Worm (Caenorhabditis elegans) whole organism, late embryonic: Measurements from ENCODE around the gene T02H6.9.
A peak's percentile ranks its signal among the peaks of the same experiment; 100 is the strongest.

Source experiments
- C08G9.2 ChIP-seq: sonication (generic microtip); optimal IDR thresholded peaks from 2 replicates; lab custom pipeline; 2016; ENCODE audit warnings: mild to moderate bottlenecking, missing genetic modification characterization, moderate library complexity, missing compliant biosample characterization
- F13H6.1 ChIP-seq: sonication (generic microtip); optimal IDR thresholded peaks from 2 replicates; lab custom pipeline; 2016; ENCODE audit warnings: missing genetic modification characterization, missing compliant biosample characterization
- ama-1 ChIP-seq: fragments of 150-350 bp; optimal IDR thresholded peaks from 2 replicates; lab custom pipeline; 2014
- ceh-19 ChIP-seq: fragments of 200-800 bp; sonication (Bioruptor generic); optimal IDR thresholded peaks from 2 replicates; lab custom pipeline; 2018; ENCODE audit warnings: mild to moderate bottlenecking, missing genetic modification characterization, missing compliant biosample characterization
- ceh-30 ChIP-seq: fragments of 150-350 bp; optimal IDR thresholded peaks from 2 replicates; lab custom pipeline; 2014; ENCODE audit warnings: missing biosample characterization, missing genetic modification characterization
- ceh-31 ChIP-seq: sonication (generic microtip); optimal IDR thresholded peaks from 2 replicates; lab custom pipeline; 2016; ENCODE audit warnings: missing genetic modification characterization, missing compliant biosample characterization
- ceh-34 ChIP-seq: sonication (generic microtip); optimal IDR thresholded peaks from 2 replicates; lab custom pipeline; 2016; ENCODE audit warnings: mild to moderate bottlenecking, missing genetic modification characterization, missing compliant biosample characterization
- ceh-48 ChIP-seq: sonication (generic microtip); optimal IDR thresholded peaks from 2 replicates; lab custom pipeline; 2016; ENCODE audit warnings: missing genetic modification characterization, inconsistent platforms, missing compliant biosample characterization
- ceh-9 ChIP-seq: sonication (generic microtip); optimal IDR thresholded peaks from 2 replicates; lab custom pipeline; 2016; ENCODE audit warnings: mild to moderate bottlenecking, missing genetic modification characterization, inconsistent platforms, missing compliant biosample characterization
- eyg-1 ChIP-seq: sonication (generic microtip); optimal IDR thresholded peaks from 2 replicates; lab custom pipeline; 2016; ENCODE audit warnings: missing genotype, missing genetic modification characterization, missing compliant biosample characterization
- fax-1 ChIP-seq: sonication (generic microtip); optimal IDR thresholded peaks from 2 replicates; lab custom pipeline; 2016; ENCODE audit warnings: missing genotype, missing genetic modification characterization, missing compliant biosample characterization
- gmeb-2 ChIP-seq: sonication (generic microtip); optimal IDR thresholded peaks from 2 replicates; lab custom pipeline; 2016; ENCODE audit warnings: missing genetic modification characterization, inconsistent platforms, missing compliant biosample characterization
- hlh-15 ChIP-seq: sonication (generic microtip); optimal IDR thresholded peaks from 2 replicates; lab custom pipeline; 2016; ENCODE audit warnings: missing genetic modification characterization, missing compliant biosample characterization
- hlh-6 ChIP-seq: sonication (generic microtip); optimal IDR thresholded peaks from 2 replicates; lab custom pipeline; 2016; ENCODE audit warnings: missing genotype, missing genetic modification characterization, missing compliant biosample characterization
- lin-11 ChIP-seq: fragments of 200-800 bp; sonication (Bioruptor generic); optimal IDR thresholded peaks from 2 replicates; lab custom pipeline; 2018; ENCODE audit warnings: mild to moderate bottlenecking, missing genetic modification characterization, missing compliant biosample characterization
- nfya-1 ChIP-seq: sonication (generic microtip); optimal IDR thresholded peaks from 2 replicates; lab custom pipeline; 2017; ENCODE audit warnings: missing genetic modification characterization, mild to moderate bottlenecking, missing compliant biosample characterization, antibody characterized with exemption, moderate library complexity
- odd-2 ChIP-seq: sonication (generic microtip); optimal IDR thresholded peaks from 2 replicates; lab custom pipeline; 2017; ENCODE audit warnings: antibody characterized with exemption, mild to moderate bottlenecking, missing genetic modification characterization, missing compliant biosample characterization
- pax-1 ChIP-seq: fragments of 150-350 bp; optimal IDR thresholded peaks from 2 replicates; lab custom pipeline; 2014; ENCODE audit warnings: missing biosample characterization, missing genetic modification characterization
- pha-2 ChIP-seq: sonication (generic microtip); optimal IDR thresholded peaks from 2 replicates; lab custom pipeline; 2017; ENCODE audit warnings: mild to moderate bottlenecking, missing genetic modification characterization, missing compliant biosample characterization
- pros-1 ChIP-seq: fragments of 150-350 bp; optimal IDR thresholded peaks from 2 replicates; lab custom pipeline; 2014; ENCODE audit warnings: missing biosample characterization, missing genetic modification reagents, missing genetic modification characterization
- rnt-1 ChIP-seq: sonication (generic microtip); optimal IDR thresholded peaks from 2 replicates; lab custom pipeline; 2016; ENCODE audit warnings: missing genetic modification characterization, missing compliant biosample characterization
- syd-9 ChIP-seq: sonication (generic microtip); optimal IDR thresholded peaks from 2 replicates; lab custom pipeline; 2016; ENCODE audit warnings: mild to moderate bottlenecking, missing genetic modification characterization, moderate library complexity, missing compliant biosample characterization
- tbx-2 ChIP-seq: sonication (generic microtip); optimal IDR thresholded peaks from 2 replicates; lab custom pipeline; 2016; ENCODE audit warnings: missing genetic modification characterization, missing compliant biosample characterization
- ttx-3 ChIP-seq: sonication (generic microtip); optimal IDR thresholded peaks from 2 replicates; lab custom pipeline; 2016; ENCODE audit warnings: missing genetic modification reagents, missing genetic modification characterization, missing compliant biosample characterization
- unc-42 ChIP-seq: sonication (generic microtip); optimal IDR thresholded peaks from 2 replicates; lab custom pipeline; 2016; ENCODE audit warnings: missing genotype, missing genetic modification characterization, missing compliant biosample characterization
- unc-55 ChIP-seq: sonication (generic microtip); optimal IDR thresholded peaks from 2 replicates; lab custom pipeline; 2017; ENCODE audit warnings: missing biosample characterization, missing genetic modification reagents, missing genetic modification characterization
- unc-86 ChIP-seq: sonication (generic microtip); optimal IDR thresholded peaks from 2 replicates; lab custom pipeline; 2016; ENCODE audit warnings: missing genetic modification characterization, missing compliant biosample characterization
- zip-5 ChIP-seq: sonication (generic microtip); optimal IDR thresholded peaks from 2 replicates; lab custom pipeline; 2016; ENCODE audit warnings: missing genetic modification characterization, missing compliant biosample characterization
- ztf-16 ChIP-seq: sonication (generic microtip); optimal IDR thresholded peaks from 2 replicates; lab custom pipeline; 2017; ENCODE audit warnings: missing genetic modification characterization, missing compliant biosample characterization

The T02H6.9 gene

DNA sequence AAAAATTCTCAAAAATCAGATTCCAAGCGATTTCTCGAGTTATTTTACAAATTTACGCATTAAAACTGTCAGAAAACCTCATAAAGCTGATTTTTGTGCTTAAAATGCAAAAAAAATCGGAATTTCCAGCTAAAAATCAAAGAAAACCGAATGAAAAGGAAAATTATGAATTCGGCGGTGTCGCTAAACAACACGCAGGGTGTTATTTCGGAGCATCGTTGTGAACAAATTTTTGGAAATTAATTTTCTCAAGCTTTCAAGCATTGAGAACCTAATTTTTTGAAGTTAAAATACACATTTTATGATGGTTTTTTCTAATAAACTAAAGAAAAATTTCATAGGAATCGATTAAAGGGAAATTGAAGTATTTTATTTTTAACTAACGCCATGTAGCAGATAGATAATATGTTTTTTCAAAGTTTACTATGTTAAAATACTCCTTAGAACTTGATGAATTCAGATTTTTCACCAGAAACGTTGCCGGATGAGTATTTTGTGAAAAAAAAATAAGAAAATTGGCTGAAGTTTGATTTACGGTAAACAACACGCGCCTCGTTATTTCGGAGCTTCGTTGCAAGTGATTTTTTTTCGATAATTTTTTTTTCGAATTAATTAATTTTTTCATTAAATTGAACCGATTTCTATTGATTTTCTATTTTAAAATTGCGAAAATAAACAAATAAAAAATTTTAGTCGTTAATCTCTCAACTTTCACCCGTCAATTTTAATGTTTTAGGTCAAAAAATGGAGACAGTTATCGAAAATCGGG is 22.9 kb downstream of the T02H6.9 start, which contains the start of gene thoc-1:
Gene thoc-1 (plus strand): TSS at position 737 of the 769 bp plus-strand sequence.
- no peak for TF ChIP-seq nfya-1 (tag; lab: Kevin White, UChicago)
- no peak for TF ChIP-seq ceh-19 (GFP tag; lab: Kevin White, UChicago)
- TF ChIP-seq ceh-31 (tag; lab: Kevin White, UChicago): no peak
- no peak for TF ChIP-seq odd-2 (tag; lab: Kevin White, UChicago)
- no peak for TF ChIP-seq hlh-15
- no peak for TF ChIP-seq ceh-9
- no peak for TF ChIP-seq tbx-2 (tag; lab: Kevin White, UChicago)

DNA sequence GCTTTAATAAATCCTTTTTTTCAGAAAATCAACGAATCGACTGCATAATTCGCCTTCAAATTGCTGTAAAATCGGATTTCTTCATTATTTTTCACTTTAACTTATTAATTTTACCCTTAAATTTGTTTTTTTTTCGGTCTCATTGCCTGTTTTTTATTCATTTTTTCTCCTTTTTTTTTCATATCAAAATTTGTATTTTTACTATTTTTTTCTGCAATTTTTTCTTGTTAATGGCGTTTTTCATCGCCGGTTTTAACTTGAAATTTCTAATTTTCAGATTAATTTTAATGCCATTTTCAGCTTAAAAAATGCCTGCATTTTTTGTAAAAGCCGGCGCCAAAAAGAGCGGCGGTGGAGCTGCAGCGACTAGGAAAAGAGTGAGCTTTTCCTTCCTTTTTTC is 30.4 kb downstream of the T02H6.9 start, which contains the start of gene T02H6.1:
Gene T02H6.1 (plus strand): TSS at position 301 of the 400 bp plus-strand sequence.
- TF ChIP-seq ceh-30 (tag; lab: Kevin White, UChicago) (no peak), F13H6.1 (tag; lab: Kevin White, UChicago) (no peak), unc-86 (tag; lab: Kevin White, UChicago) (no peak), ceh-9 (no peak), pros-1 (tag; lab: Kevin White, UChicago) (no peak), syd-9 (tag; lab: Kevin White, UChicago) (no peak)

DNA sequence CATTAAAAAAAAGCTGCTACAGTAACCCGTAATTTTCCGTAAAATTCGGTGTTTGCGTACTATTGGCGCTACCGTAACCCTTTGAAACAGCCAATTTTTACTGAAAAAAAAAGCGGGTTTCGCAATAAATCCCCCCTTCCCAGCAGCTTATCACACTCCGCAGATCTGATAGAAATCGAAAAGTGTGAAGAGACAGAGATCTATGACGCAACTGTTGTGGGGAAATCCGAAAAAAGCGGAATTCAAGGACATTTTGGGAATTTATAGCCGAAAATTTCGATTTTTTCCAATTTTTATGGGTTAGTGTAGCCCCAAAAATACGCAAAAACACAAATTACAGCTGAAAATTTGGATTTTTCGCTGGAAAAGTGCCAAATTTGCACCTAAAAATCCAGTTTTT is 43.2 kb downstream of the T02H6.9 start:
- TF ChIP-seq ttx-3 (tag; lab: Kevin White, UChicago) (no peak), zip-5 (tag; lab: Kevin White, UChicago) (no peak), unc-42 (no peak)

DNA sequence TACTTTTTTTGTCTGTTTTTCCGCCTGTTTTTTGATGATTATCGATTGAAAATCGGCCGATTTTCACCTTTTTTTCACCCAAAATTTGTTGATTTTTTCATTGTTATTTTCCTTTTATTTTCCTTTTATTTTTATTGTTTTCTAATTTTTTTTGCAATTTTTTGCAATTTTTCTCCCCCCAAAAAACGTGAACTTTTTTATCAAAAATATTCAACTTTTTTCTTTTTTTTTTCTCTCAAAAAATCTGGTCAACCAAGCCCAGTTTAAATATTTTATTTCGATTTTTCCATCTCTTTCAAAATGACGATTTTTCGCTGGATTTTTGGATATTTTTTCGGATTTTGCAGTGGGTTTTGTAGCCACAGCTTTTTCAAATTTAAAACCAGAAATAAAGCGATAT is 44.8 kb downstream of the T02H6.9 start, which contains the start of gene rfip-2:
Gene rfip-2 (plus strand): TSS at position 301 of the 400 bp plus-strand sequence.
- TF ChIP-seq F13H6.1 (tag; lab: Kevin White, UChicago): no peak
- TF ChIP-seq lin-11 (tag; lab: Kevin White, UChicago): no peak
- no peak for TF ChIP-seq C08G9.2 (tag; lab: Kevin White, UChicago)
- no peak for TF ChIP-seq fax-1 (tag; lab: Kevin White, UChicago)
- TF ChIP-seq ttx-3 (tag; lab: Kevin White, UChicago): no peak
- TF ChIP-seq hlh-6 (tag; lab: Kevin White, UChicago): no peak
- no peak for TF ChIP-seq eyg-1 (tag; lab: Kevin White, UChicago)
- no peak for TF ChIP-seq syd-9 (tag; lab: Kevin White, UChicago)
- TF ChIP-seq pha-2 (tag; lab: Kevin White, UChicago): no peak
- no peak for TF ChIP-seq ama-1 (lab: Kevin White, UChicago)
- TF ChIP-seq pax-1 (tag; lab: Kevin White, UChicago): no peak
- no peak for TF ChIP-seq unc-55 (GFP tag; lab: Kevin White, UChicago)
- no peak for TF ChIP-seq ceh-34
- no peak for TF ChIP-seq rnt-1 (tag; lab: Kevin White, UChicago)
- TF ChIP-seq ztf-16: no peak
- TF ChIP-seq gmeb-2: no peak
- TF ChIP-seq, all 69 proteins: peak for 0

DNA sequence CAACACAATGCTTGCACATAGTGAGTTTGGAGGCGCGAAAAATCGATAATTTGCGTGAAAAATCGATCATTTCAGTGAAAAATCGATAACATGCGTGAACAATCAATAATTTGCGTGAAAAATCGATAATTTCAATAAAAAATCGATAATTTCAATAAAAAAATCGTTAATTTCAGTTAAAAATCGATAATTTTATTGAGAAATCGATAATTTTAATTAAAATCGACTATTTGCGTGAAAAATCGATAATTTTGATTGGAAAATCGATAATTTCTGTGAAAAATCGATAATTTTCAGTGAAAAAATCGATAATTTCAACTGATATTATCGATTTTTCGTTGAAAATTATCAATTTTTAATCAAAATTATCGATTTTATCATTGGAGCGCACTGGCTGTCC is 45.3 kb downstream of the T02H6.9 start:
- TF ChIP-seq unc-86 (tag; lab: Kevin White, UChicago): no peak
- TF ChIP-seq ceh-48: peak; percentile 74
